Worm (Caenorhabditis elegans) whole organism, L1 larva: ENCODE measurements around the gene M04B2.7.
A peak's percentile ranks its signal among the peaks of the same experiment; 100 is the strongest.

ENCODE experiments used
- aly-2 ChIP-seq: fragments of 150-350 bp; optimal IDR thresholded peaks from 2 replicates; lab custom pipeline; 2014; ENCODE audit warnings: missing biosample characterization, missing genetic modification characterization
- dpl-1 ChIP-seq, 3 experiments: fragments of 150-350 bp in 2 of 3; sonication (generic microtip) in 1 of 3; optimal IDR thresholded peaks; 2 replicates each; lab custom pipeline; 2014 to 2017; ENCODE audit warnings: missing biosample characterization in 3 of 3, missing genetic modification characterization in 3 of 3, missing genetic modification reagents in 3 of 3
- egl-27 ChIP-seq, 2 experiments: fragments of 150-350 bp in 1 of 2; sonication (generic microtip); optimal IDR thresholded peaks; 3 replicates each; lab custom pipeline; 2017 to 2018; ENCODE audit warnings: missing biosample characterization in 2 of 2, missing genetic modification characterization in 2 of 2, missing genetic modification reagents in 2 of 2
- hlh-17 ChIP-seq: fragments of 200-800 bp; sonication (Bioruptor generic); optimal IDR thresholded peaks from 2 replicates; lab custom pipeline; 2018; ENCODE audit warnings: missing genetic modification characterization, mild to moderate bottlenecking, missing compliant biosample characterization, moderate library complexity, borderline replicate concordance
- hlh-4 ChIP-seq: sonication (generic microtip); optimal IDR thresholded peaks from 2 replicates; lab custom pipeline; 2016; ENCODE audit warnings: mild to moderate bottlenecking, missing genetic modification characterization, missing compliant biosample characterization
- hpl-2 ChIP-seq: fragments of 150-350 bp; optimal IDR thresholded peaks from 2 replicates; lab custom pipeline; 2014; ENCODE audit warnings: missing biosample characterization, missing genetic modification reagents, missing genetic modification characterization
- lin-13 ChIP-seq: fragments of 150-350 bp; optimal IDR thresholded peaks from 2 replicates; lab custom pipeline; 2014; ENCODE audit warnings: missing biosample characterization, missing genetic modification reagents, missing genetic modification characterization
- lir-3 ChIP-seq: sonication (generic microtip); optimal IDR thresholded peaks from 2 replicates; lab custom pipeline; 2016; ENCODE audit warnings: mild to moderate bottlenecking, missing genetic modification characterization, moderate library complexity, missing compliant biosample characterization; ENCODE audit not compliant: poor library complexity
- nhr-11 ChIP-seq: fragments of 150-350 bp; optimal IDR thresholded peaks from 2 replicates; lab custom pipeline; 2014; ENCODE audit warnings: missing biosample characterization, missing genetic modification characterization
- nhr-12 ChIP-seq: sonication (generic microtip); optimal IDR thresholded peaks from 2 replicates; lab custom pipeline; 2017; ENCODE audit warnings: missing biosample characterization, missing genetic modification characterization

DNA sequence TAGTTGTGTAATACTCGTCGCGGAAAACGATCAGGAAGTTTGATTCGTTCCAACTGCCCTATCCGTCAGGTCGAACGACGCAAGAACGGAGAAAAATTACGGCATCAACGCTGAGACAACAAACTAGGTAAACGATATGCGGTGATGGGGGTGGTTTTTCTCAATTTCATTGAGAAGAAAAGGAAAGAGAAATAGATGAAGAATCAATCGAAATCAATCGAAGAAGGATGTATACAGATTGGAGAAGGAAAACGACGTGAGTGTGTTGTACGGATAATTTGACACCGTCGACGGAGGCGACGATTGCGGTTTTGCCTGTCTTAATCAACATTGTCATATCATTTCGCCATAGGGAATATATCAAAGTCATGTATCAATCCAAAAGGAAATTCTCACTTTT lies 54.7 kb downstream of the M04B2.7 start:
- no peak for TF ChIP-seq lir-3 (tag; lab: Kevin White, UChicago)
- TF ChIP-seq aly-2 (tag; lab: Kevin White, UChicago), result no peak
- no peak for TF ChIP-seq nhr-12 (tag; lab: Kevin White, UChicago)
- no peak for TF ChIP-seq hpl-2 (GFP tag; lab: Kevin White, UChicago)
- TF ChIP-seq nhr-11 (tag; lab: Kevin White, UChicago), result no peak
- no peak for TF ChIP-seq lin-13 (GFP tag; lab: Kevin White, UChicago)
- no peak for TF ChIP-seq hlh-17
- TF ChIP-seq hlh-4 (tag; lab: Kevin White, UChicago), result no peak
- TF ChIP-seq dpl-1 (GFP tag; optimal IDR thresholded peaks at IDR 0.05; lab: Kevin White, UChicago), result no peak
- TF ChIP-seq egl-27 (tag; optimal IDR thresholded peaks at IDR 0.05; lab: Kevin White, UChicago), result peak in 1 of 2 experiments; percentile 5
